Worm (Caenorhabditis elegans) whole organism, L4/young adult: Measurements from ENCODE around the gene cone-1.

Experiments
- W03F9.2 ChIP-seq: fragments of 150-350 bp; optimal IDR thresholded peaks from 2 replicates; lab custom pipeline; 2014; ENCODE audit warnings: missing biosample characterization, missing genetic modification characterization
- him-1 ChIP-seq: sonication (generic microtip); optimal IDR thresholded peaks from 2 replicates; lab custom pipeline; 2016; ENCODE audit warnings: missing genotype, missing genetic modification reagents, missing genetic modification characterization, missing compliant biosample characterization

- no peak for TF ChIP-seq W03F9.2 (tag; lab: Kevin White, UChicago)
- TF ChIP-seq him-1 (tag; lab: Kevin White, UChicago), result no peak
Observed at ce11 chrIII:2571447-2571846, 41.0 kb downstream of the cone-1 start, which contains the start of gene Y54F10AR.2.
